Worm (Caenorhabditis elegans): ENCODE results near the gene F08F1.3.

ce11 chrX:8428319-8428888, at the start of gene F08F1.3:
- TF ChIP-seq tbx-7 (tag; optimal IDR thresholded peaks at IDR 0.05): no peak
- no peak for TF ChIP-seq ceh-14 (tag; optimal IDR thresholded peaks at IDR 0.05)
- TF ChIP-seq pha-4 (tag; optimal IDR thresholded peaks at IDR 0.05): no peak
